Fruit fly (Drosophila melanogaster) whole organism, embryonic: Measurements from ENCODE around the gene CG31661.

Experiments
- CG11723 ChIP-seq: fragments of 200-800 bp; sonication (Bioruptor generic); optimal IDR thresholded peaks from 2 replicates; lab custom pipeline; 2017; ENCODE audit warnings: missing biosample characterization, mild to moderate bottlenecking, missing genetic modification characterization
- Hr3 ChIP-seq: fragments of 200-800 bp; sonication (Bioruptor generic); optimal IDR thresholded peaks from 3 replicates; lab custom pipeline; 2016; ENCODE audit warnings: missing biosample characterization, missing genetic modification characterization
- Mrtf ChIP-seq: fragments of 200-800 bp; sonication (Bioruptor generic); IDR thresholded peaks from 3 replicates; pipeline ENCODE4 v1.3.6; 2022; ENCODE audit warnings: missing biosample characterization, missing genetic modification characterization
- Sin3A ChIP-seq: fragments of >200 bp; optimal IDR thresholded peaks from 2 replicates; lab custom pipeline; 2018
- bigmax ChIP-seq: fragments of 200-800 bp; sonication (Bioruptor generic); optimal IDR thresholded peaks from 2 replicates; lab custom pipeline; 2018; ENCODE audit warnings: missing biosample characterization, mild to moderate bottlenecking, missing genetic modification characterization
- dan ChIP-seq: fragments of 200-800 bp; sonication (Bioruptor generic); IDR thresholded peaks from 2 replicates; pipeline ENCODE4 v1.3.6; 2022; ENCODE audit warnings: missing biosample characterization, missing genetic modification characterization
- sqz ChIP-seq: fragments of 200-800 bp; sonication (Bioruptor generic); optimal IDR thresholded peaks from 3 replicates; lab custom pipeline; 2018; ENCODE audit warnings: missing biosample characterization, mild to moderate bottlenecking, missing genetic modification characterization

DNA sequence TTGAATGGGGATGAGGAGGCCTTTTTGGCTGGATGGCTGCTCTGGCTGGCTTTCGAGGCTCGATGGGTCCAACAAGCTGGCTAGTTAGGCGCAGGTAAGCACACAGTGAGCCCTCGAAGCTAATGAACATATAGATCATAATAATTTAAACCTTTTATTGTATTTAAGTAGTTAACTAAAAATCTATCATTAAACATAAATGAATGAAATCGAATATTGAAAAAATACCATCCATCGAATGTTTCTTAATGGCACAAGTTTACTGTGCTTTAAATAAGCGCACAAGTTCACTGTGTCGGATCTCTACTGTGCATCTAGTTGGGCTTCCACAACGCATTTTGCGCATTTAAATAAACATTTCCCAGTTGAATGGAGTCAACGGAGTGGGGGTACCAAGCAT is 37.7 kb upstream of the CG31661 start:
- TF ChIP-seq CG11723 (GFP tag; lab: Kevin White, UChicago) (no peak), Hr3 (no peak), Sin3A (lab: Kevin White, UChicago) (no peak), bigmax (GFP tag; lab: Kevin White, UChicago) (no peak), sqz (GFP tag; lab: Kevin White, UChicago) (no peak), Mrtf (GFP tag; lab: Robert Waterston, UW) (no peak), dan (GFP tag; lab: Robert Waterston, UW) (no peak)
